Fruit fly (Drosophila melanogaster) whole organism, embryonic: ENCODE results near the gene CG3434.

ENCODE experiments used
- ATbp ChIP-seq: fragments of 200-800 bp; sonication (Bioruptor generic); optimal IDR thresholded peaks from 2 replicates; lab custom pipeline; 2017; ENCODE audit warnings: missing biosample characterization, mild to moderate bottlenecking, missing genetic modification characterization, missing genetic modification reagents
- Adf1 ChIP-seq: fragments of 200-800 bp; sonication (Bioruptor generic); IDR thresholded peaks from 2 replicates; pipeline ENCODE4 v1.3.6; 2022; ENCODE audit warnings: missing biosample characterization, missing genetic modification characterization
- Bteb2 ChIP-seq: fragments of 200-800 bp; sonication (Bioruptor generic); optimal IDR thresholded peaks from 2 replicates; lab custom pipeline; 2016; ENCODE audit warnings: missing biosample characterization, missing genetic modification characterization
- CG13287 ChIP-seq: fragments of 200-800 bp; sonication (Bioruptor generic); IDR thresholded peaks from 2 replicates; pipeline ENCODE4 v1.3.6; 2022; ENCODE audit warnings: missing biosample characterization, missing genetic modification characterization; ENCODE audit not compliant: partially characterized antibody
- CG13894 ChIP-seq: fragments of 200-800 bp; sonication (Bioruptor generic); optimal IDR thresholded peaks from 3 replicates; lab custom pipeline; 2018; ENCODE audit warnings: missing biosample characterization, mild to moderate bottlenecking, missing genetic modification characterization, moderate library complexity
- CG14050 ChIP-seq: fragments of 200-800 bp; sonication (Bioruptor generic); IDR thresholded peaks from 3 replicates; pipeline ENCODE4 v1.3.6; 2022; ENCODE audit warnings: missing biosample characterization, missing genetic modification characterization
- CG1602 ChIP-seq: fragments of 200-800 bp; sonication (Bioruptor generic); optimal IDR thresholded peaks from 3 replicates; lab custom pipeline; 2016; ENCODE audit warnings: missing biosample characterization, missing genetic modification characterization
- CG16815 ChIP-seq: fragments of 200-800 bp; sonication (Bioruptor generic); optimal IDR thresholded peaks from 3 replicates; lab custom pipeline; 2017; ENCODE audit warnings: missing biosample characterization, mild to moderate bottlenecking, missing genetic modification characterization
- CG17186 ChIP-seq: fragments of 200-800 bp; sonication (Bioruptor generic); optimal IDR thresholded peaks from 3 replicates; lab custom pipeline; 2017; ENCODE audit warnings: missing biosample characterization, missing genetic modification reagents, missing genetic modification characterization
- CG17385 ChIP-seq: fragments of 200-800 bp; sonication (Bioruptor generic); optimal IDR thresholded peaks from 3 replicates; lab custom pipeline; 2018; ENCODE audit warnings: missing biosample characterization, mild to moderate bottlenecking, missing genetic modification characterization
- CG18262 ChIP-seq: fragments of 200-800 bp; optimal IDR thresholded peaks from 3 replicates; lab custom pipeline; 2019; ENCODE audit warnings: missing biosample characterization, mild to moderate bottlenecking, missing genetic modification characterization, moderate library complexity
- CG2889 ChIP-seq: fragments of 200-800 bp; sonication (Bioruptor generic); IDR thresholded peaks from 3 replicates; pipeline ENCODE4 v1.3.6; 2022; ENCODE audit warnings: missing biosample characterization, missing genetic modification characterization
- CG33557 ChIP-seq: fragments of 200-800 bp; sonication (Bioruptor generic); optimal IDR thresholded peaks from 2 replicates; lab custom pipeline; 2019; ENCODE audit warnings: missing biosample characterization, mild to moderate bottlenecking, missing genetic modification characterization, moderate library complexity
- CG3726 ChIP-seq: fragments of 200-800 bp; sonication (Bioruptor generic); IDR thresholded peaks from 3 replicates; pipeline ENCODE4, ENCODE4 v1.3.6; 2022; ENCODE audit warnings: missing biosample characterization, missing genetic modification characterization
- CG6813 ChIP-seq: fragments of 200-800 bp; sonication (Bioruptor generic); optimal IDR thresholded peaks from 2 replicates; lab custom pipeline; 2017; ENCODE audit warnings: missing biosample characterization, missing genetic modification characterization, mild to moderate bottlenecking, moderate library complexity, missing genetic modification reagents
- CG7271 ChIP-seq: fragments of 200-800 bp; sonication (Bioruptor generic); optimal IDR thresholded peaks from 2 replicates; lab custom pipeline; 2018; ENCODE audit warnings: missing biosample characterization, mild to moderate bottlenecking, missing genetic modification characterization, moderate library complexity
- CG7839 ChIP-seq: fragments of 200-800 bp; sonication (Bioruptor generic); optimal IDR thresholded peaks from 3 replicates; lab custom pipeline; 2018; ENCODE audit warnings: missing biosample characterization, mild to moderate bottlenecking, missing genetic modification characterization, moderate library complexity
- CG8281 ChIP-seq: fragments of 200-800 bp; sonication (Bioruptor generic); optimal IDR thresholded peaks from 2 replicates; lab custom pipeline; 2018; ENCODE audit warnings: missing biosample characterization, mild to moderate bottlenecking, missing genetic modification characterization, moderate library complexity
- Dad ChIP-seq: fragments of 200-800 bp; sonication (Bioruptor generic); optimal IDR thresholded peaks from 3 replicates; lab custom pipeline; 2016; ENCODE audit warnings: missing biosample characterization, missing genetic modification characterization
- Dfd ChIP-seq, 2 experiments: fragments of >200 bp; optimal IDR thresholded peaks; 2 replicates each; lab custom pipeline; 2017; ENCODE audit warnings: missing biosample characterization in 2 of 2, missing genetic modification characterization in 2 of 2
- Drgx ChIP-seq: fragments of 200-800 bp; sonication (Bioruptor generic); IDR thresholded peaks from 2 replicates; pipeline ENCODE4 v1.3.6; 2022; ENCODE audit warnings: missing biosample characterization, missing genetic modification characterization
- Ets97D ChIP-seq: fragments of 200-800 bp; sonication (Bioruptor generic); optimal IDR thresholded peaks from 3 replicates; lab custom pipeline; 2016; ENCODE audit warnings: missing biosample characterization, missing genetic modification characterization
- Gug ChIP-seq: fragments of 200-800 bp; sonication (Bioruptor generic); IDR thresholded peaks from 4 replicates; pipeline ENCODE4 v1.3.6; 2022; ENCODE audit warnings: missing biosample characterization, missing genetic modification characterization
- MESR4 ChIP-seq: fragments of 200-800 bp; sonication (Bioruptor generic); optimal IDR thresholded peaks from 2 replicates; lab custom pipeline; 2018; ENCODE audit warnings: missing biosample characterization, mild to moderate bottlenecking, missing genetic modification characterization, moderate library complexity
- NfI ChIP-seq: fragments of 200-800 bp; sonication (Bioruptor generic); optimal IDR thresholded peaks from 3 replicates; lab custom pipeline; 2018; ENCODE audit warnings: missing biosample characterization, mild to moderate bottlenecking, missing genetic modification characterization, moderate library complexity
- Side ChIP-seq: fragments of 200-800 bp; sonication (Bioruptor generic); optimal IDR thresholded peaks from 2 replicates; lab custom pipeline; 2016; ENCODE audit warnings: missing biosample characterization, missing genetic modification characterization
- Taf1 ChIP-seq: fragments of 200-800 bp; sonication (Bioruptor generic); IDR thresholded peaks from 2 replicates; pipeline ENCODE4 v1.3.6; 2022; ENCODE audit warnings: missing biosample characterization, missing genetic modification characterization
- bab2 ChIP-seq: fragments of 200-800 bp; sonication (Bioruptor generic); optimal IDR thresholded peaks from 2 replicates; lab custom pipeline; 2016; ENCODE audit warnings: missing biosample characterization, missing genetic modification characterization
- btn ChIP-seq: fragments of 200-800 bp; sonication (Bioruptor generic); optimal IDR thresholded peaks from 2 replicates; lab custom pipeline; 2016; ENCODE audit warnings: missing biosample characterization, missing genetic modification characterization
- caup ChIP-seq: fragments of 200-800 bp; sonication (Bioruptor generic); optimal IDR thresholded peaks from 3 replicates; lab custom pipeline; 2017; ENCODE audit warnings: missing biosample characterization, mild to moderate bottlenecking, missing genetic modification characterization, moderate library complexity; ENCODE audit not compliant: severe bottlenecking
- chm ChIP-seq: fragments of 200-800 bp; sonication (Bioruptor generic); IDR thresholded peaks from 2 replicates; pipeline ENCODE4 v1.3.6; 2022; ENCODE audit warnings: missing biosample characterization, missing genetic modification characterization
- chn ChIP-seq: fragments of 200-800 bp; sonication (Bioruptor generic); optimal IDR thresholded peaks from 2 replicates; lab custom pipeline; 2016; ENCODE audit warnings: missing biosample characterization, missing genetic modification characterization
- corto ChIP-seq: fragments of 200-800 bp; sonication (Bioruptor generic); optimal IDR thresholded peaks from 2 replicates; lab custom pipeline; 2016; ENCODE audit warnings: missing biosample characterization, mild to moderate bottlenecking, missing genetic modification characterization, moderate library complexity
- da ChIP-seq: fragments of 200-800 bp; sonication (Bioruptor generic); optimal IDR thresholded peaks from 2 replicates; lab custom pipeline; 2016; ENCODE audit warnings: missing biosample characterization, missing genetic modification characterization
- dan ChIP-seq: fragments of 200-800 bp; sonication (Bioruptor generic); IDR thresholded peaks from 2 replicates; pipeline ENCODE4 v1.3.6; 2022; ENCODE audit warnings: missing biosample characterization, missing genetic modification characterization
- dati ChIP-seq: fragments of 200-800 bp; sonication (Bioruptor generic); IDR thresholded peaks from 2 replicates; pipeline ENCODE4 v1.3.6; 2022; ENCODE audit warnings: missing biosample characterization, missing genetic modification characterization
- dmrt11E ChIP-seq: fragments of 200-800 bp; sonication (Bioruptor generic); optimal IDR thresholded peaks from 3 replicates; lab custom pipeline; 2018; ENCODE audit warnings: missing biosample characterization, mild to moderate bottlenecking, missing genetic modification characterization, moderate library complexity
- esg ChIP-seq: fragments of 200-800 bp; sonication (Bioruptor generic); conservative IDR thresholded peaks from 2 replicates; pipeline ENCODE4 v1.3.6; 2022; ENCODE audit warnings: missing biosample characterization, missing genetic modification characterization
- ewg ChIP-seq: fragments of 200-800 bp; sonication (Bioruptor generic); optimal IDR thresholded peaks from 3 replicates; lab custom pipeline; 2017; ENCODE audit warnings: mild to moderate bottlenecking, missing biosample characterization, missing genetic modification reagents, missing genetic modification characterization
- fu2 ChIP-seq: fragments of 200-800 bp; sonication (Bioruptor generic); optimal IDR thresholded peaks from 2 replicates; lab custom pipeline; 2016; ENCODE audit warnings: missing biosample characterization, missing genetic modification characterization
- h ChIP-seq: fragments of >200 bp; optimal IDR thresholded peaks from 2 replicates; lab custom pipeline; 2017
- hb ChIP-seq: fragments of 200-800 bp; sonication (Bioruptor generic); IDR thresholded peaks from 3 replicates; pipeline ENCODE4 v1.3.6; 2022; ENCODE audit warnings: missing biosample characterization, missing genetic modification characterization; ENCODE audit not compliant: partially characterized antibody
- nau ChIP-seq: fragments of 200-800 bp; sonication (Bioruptor generic); optimal IDR thresholded peaks from 3 replicates; lab custom pipeline; 2017; ENCODE audit warnings: missing biosample characterization, mild to moderate bottlenecking, missing genetic modification characterization, missing genetic modification reagents
- nom ChIP-seq: fragments of 200-800 bp; sonication (Bioruptor generic); optimal IDR thresholded peaks from 2 replicates; lab custom pipeline; 2017; ENCODE audit warnings: missing biosample characterization, missing genetic modification characterization, mild to moderate bottlenecking, moderate library complexity, missing genetic modification reagents
- pita ChIP-seq: fragments of 200-800 bp; sonication (Bioruptor generic); optimal IDR thresholded peaks from 2 replicates; lab custom pipeline; 2017; ENCODE audit warnings: missing biosample characterization, mild to moderate bottlenecking, missing genetic modification characterization
- pnt ChIP-seq: fragments of 200-800 bp; sonication (Bioruptor generic); optimal IDR thresholded peaks from 3 replicates; lab custom pipeline; 2016; ENCODE audit warnings: missing biosample characterization, missing genetic modification characterization
- sisA ChIP-seq: fragments of 200-800 bp; sonication (Bioruptor generic); IDR thresholded peaks from 2 replicates; pipeline ENCODE4 v1.3.6; 2022; ENCODE audit warnings: missing biosample characterization, missing genetic modification characterization
- so ChIP-seq: fragments of 200-800 bp; sonication (Bioruptor generic); IDR thresholded peaks from 3 replicates; pipeline ENCODE4 v1.3.6; 2022; ENCODE audit warnings: missing biosample characterization, missing genetic modification characterization
- twi ChIP-seq: fragments of 200-800 bp; optimal IDR thresholded peaks from 2 replicates; lab custom pipeline; 2019; ENCODE audit warnings: missing biosample characterization, mild to moderate bottlenecking, missing genetic modification characterization, moderate library complexity
- vnd ChIP-seq: fragments of 200-800 bp; sonication (Bioruptor generic); IDR thresholded peaks from 3 replicates; pipeline ENCODE4 v1.3.6; 2022; ENCODE audit warnings: missing biosample characterization, missing genetic modification characterization; ENCODE audit not compliant: partially characterized antibody

CG3434 gene

dm6 chr3L:9462247-9462769 is 1.7 kb upstream of the CG3434 start (continued):
- TF ChIP-seq hb (GFP tag; lab: Robert Waterston, UW) (no peak), Side (GFP tag; lab: Kevin White, UChicago) (peak; percentile 78), CG1602 (GFP tag; lab: Kevin White, UChicago) (peak; percentile 75), CG13287 (GFP tag; lab: Robert Waterston, UW) (peak; percentile 16; the same call in 1 of the 2 replicates), CG7839 (tag; lab: Kevin White, UChicago) (peak; percentile 91), dmrt11E (peak; percentile 94), CG18262 (tag; lab: Kevin White, UChicago) (peak; percentile 97), Drgx (GFP tag; lab: Robert Waterston, UW) (peak; percentile 93), CG33557 (peak; percentile 92), btn (GFP tag; lab: Kevin White, UChicago) (peak; percentile 39), MESR4 (GFP tag; lab: Kevin White, UChicago) (peak; percentile 18), CG14050 (peak; percentile 54; the same call in 1 of the 3 replicates), Adf1 (GFP tag; lab: Robert Waterston, UW) (peak; percentile 83), nom (GFP tag; lab: Kevin White, UChicago) (peak; percentile 77), da (GFP tag; lab: Kevin White, UChicago) (no peak), CG13894 (tag; lab: Kevin White, UChicago) (peak; percentile 84), twi (tag; lab: Kevin White, UChicago) (peak; percentile 68), so (GFP tag; lab: Robert Waterston, UW) (peak; percentile 55; the same call in 1 of the 3 replicates), CG6813 (GFP tag; lab: Kevin White, UChicago) (peak; percentile 92), chm (peak; percentile 60), CG8281 (tag; lab: Kevin White, UChicago) (peak; percentile 74), ewg (GFP tag; lab: Kevin White, UChicago) (peak; percentile 69), CG16815 (GFP tag; lab: Kevin White, UChicago) (peak; percentile 70), h (lab: Kevin White, UChicago) (no peak), CG2889 (GFP tag; lab: Robert Waterston, UW) (no peak), chn (GFP tag; lab: Kevin White, UChicago) (peak; percentile 69), pnt (GFP tag; lab: Kevin White, UChicago) (peak; percentile 64), ATbp (peak; percentile 90), bab2 (peak; percentile 63), sisA (peak; percentile 48; the same call in 1 of the 2 replicates), CG17186 (GFP tag; lab: Kevin White, UChicago) (peak; percentile 63), Dfd (GFP tag; optimal IDR thresholded peaks at IDR 0.05; lab: Kevin White, UChicago) (no peak), dati (GFP tag; lab: Robert Waterston, UW) (no peak; the same call in 1 of the 2 replicates), CG7271 (peak; percentile 49), Ets97D (GFP tag; lab: Kevin White, UChicago) (peak; percentile 45), esg (GFP tag; lab: Robert Waterston, UW) (peak; percentile 74), nau (peak; percentile 89), Taf1 (GFP tag; lab: Robert Waterston, UW) (no peak), corto (GFP tag; lab: Kevin White, UChicago) (peak; percentile 56), fu2 (GFP tag; lab: Kevin White, UChicago) (peak; percentile 18), dan (no peak), Bteb2 (GFP tag; lab: Kevin White, UChicago) (peak; percentile 76), NfI (GFP tag; lab: Kevin White, UChicago) (peak; percentile 81), CG3726 (GFP tag; lab: Robert Waterston, UW) (no peak), Gug (GFP tag; lab: Robert Waterston, UW) (no peak), caup (GFP tag; lab: Kevin White, UChicago) (peak; percentile 79), pita (GFP tag; lab: Kevin White, UChicago) (no peak), Dad (GFP tag; lab: Kevin White, UChicago) (peak; percentile 77), vnd (no peak), CG17385 (GFP tag; lab: Kevin White, UChicago) (peak; percentile 86)
